Fruit fly (Drosophila melanogaster) whole organism, prepupa: Measurements from ENCODE around the gene Nrg.

Experiments used
- CG11902 ChIP-seq: fragments of 200-800 bp; sonication (Bioruptor generic); optimal IDR thresholded peaks from 3 replicates; lab custom pipeline; 2016; ENCODE audit warnings: missing biosample characterization, missing genetic modification characterization
- CG4318 ChIP-seq: fragments of 200-800 bp; sonication (Bioruptor generic); optimal IDR thresholded peaks from 3 replicates; lab custom pipeline; 2017; ENCODE audit warnings: missing biosample characterization, mild to moderate bottlenecking, missing genetic modification characterization
- CG6792 ChIP-seq: fragments of 200-800 bp; sonication (Bioruptor generic); optimal IDR thresholded peaks from 3 replicates; lab custom pipeline; 2016; ENCODE audit warnings: missing biosample characterization, missing genetic modification characterization
- CG8319 ChIP-seq: fragments of 200-800 bp; sonication (Bioruptor generic); optimal IDR thresholded peaks from 3 replicates; lab custom pipeline; 2016; ENCODE audit warnings: missing biosample characterization, missing genetic modification characterization
- Eip75B ChIP-seq: fragments of 200-800 bp; sonication (Bioruptor generic); optimal IDR thresholded peaks from 3 replicates; lab custom pipeline; 2016; ENCODE audit warnings: missing biosample characterization, missing genetic modification characterization
- Hr38 ChIP-seq: sonication (Bioruptor generic); optimal IDR thresholded peaks from 2 replicates; lab custom pipeline; 2016; ENCODE audit warnings: missing biosample characterization, missing genetic modification characterization
- Hr39 ChIP-seq: fragments of 200-800 bp; sonication (Bioruptor generic); optimal IDR thresholded peaks from 2 replicates; lab custom pipeline; 2016; ENCODE audit warnings: missing biosample characterization, missing genetic modification characterization
- Sox102F ChIP-seq: fragments of 200-800 bp; sonication (Bioruptor generic); optimal IDR thresholded peaks from 2 replicates; lab custom pipeline; 2016; ENCODE audit warnings: missing biosample characterization, mild to moderate bottlenecking, missing genetic modification characterization
- dsx ChIP-seq: fragments of 200-800 bp; optimal IDR thresholded peaks from 3 replicates; lab custom pipeline; 2019; ENCODE audit warnings: missing biosample characterization, mild to moderate bottlenecking, missing genetic modification characterization, moderate library complexity; ENCODE audit not compliant: poor library complexity, severe bottlenecking
- net ChIP-seq: fragments of 200-800 bp; sonication (Bioruptor generic); optimal IDR thresholded peaks from 3 replicates; lab custom pipeline; 2016; ENCODE audit warnings: missing biosample characterization, missing genetic modification characterization

DNA sequence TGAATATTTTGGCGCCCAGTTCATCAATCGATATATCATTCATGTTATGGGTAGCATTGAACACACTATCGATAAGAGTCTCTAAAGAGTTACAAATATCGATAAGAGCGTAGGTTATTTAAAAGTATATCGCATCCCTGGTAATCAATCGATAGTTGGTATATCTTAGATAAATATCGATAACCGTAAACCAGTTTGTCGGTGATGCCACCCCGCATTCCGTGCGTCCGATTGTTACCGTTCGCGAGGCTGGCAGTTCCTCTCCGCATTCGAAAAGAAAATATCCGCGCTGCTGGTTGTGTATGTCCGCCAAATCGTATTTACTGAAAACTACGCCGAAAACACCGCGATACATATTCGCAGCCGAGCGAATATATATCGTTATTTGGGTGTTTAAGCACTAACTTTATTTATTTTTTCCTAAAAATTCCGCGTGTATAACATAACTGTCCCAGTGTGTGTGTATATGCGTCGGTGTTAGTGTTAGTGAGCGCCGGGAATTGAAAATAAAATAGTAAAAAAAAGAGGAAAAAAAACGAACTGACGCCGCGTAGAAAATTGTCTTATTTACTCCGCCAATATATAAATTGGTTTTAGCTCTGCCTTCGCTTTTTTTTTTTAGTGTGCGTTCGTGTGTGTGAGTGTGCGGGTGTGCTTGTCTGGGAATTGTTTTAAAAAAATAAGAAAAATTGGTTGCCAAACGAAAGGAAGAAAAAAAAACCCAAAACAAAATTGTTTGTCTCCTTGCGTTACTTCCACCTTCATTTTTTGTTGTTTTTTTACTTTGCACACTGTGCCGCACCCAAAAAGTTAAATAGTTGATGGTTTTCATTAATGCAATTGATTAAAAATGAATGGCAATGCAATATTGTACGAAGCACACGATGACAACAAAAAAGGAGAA is at the start of gene Nrg:
- no peak for TF ChIP-seq CG4318 (GFP tag; lab: Kevin White, UChicago)
- TF ChIP-seq Hr38, result no peak
- no peak for TF ChIP-seq CG11902 (GFP tag; lab: Kevin White, UChicago)
- no peak for TF ChIP-seq Hr39 (GFP tag; lab: Kevin White, UChicago)
- TF ChIP-seq Eip75B (GFP tag; lab: Kevin White, UChicago), result no peak
- TF ChIP-seq CG6792 (GFP tag; lab: Kevin White, UChicago), result no peak
- TF ChIP-seq Sox102F (GFP tag; lab: Kevin White, UChicago), result no peak
- no peak for TF ChIP-seq CG8319 (GFP tag; lab: Kevin White, UChicago)
- TF ChIP-seq net, result no peak
- no peak for TF ChIP-seq dsx (GFP tag; lab: Kevin White, UChicago)
